Fruit fly (Drosophila melanogaster) whole organism, embryonic: ENCODE measurements around the gene CG15196.
A peak's percentile ranks its signal among the peaks of the same experiment; 100 is the strongest.

ENCODE experiments used
- Adf1 ChIP-seq: fragments of 200-800 bp; sonication (Bioruptor generic); IDR thresholded peaks from 2 replicates; pipeline ENCODE4 v1.3.6; 2022; ENCODE audit warnings: missing biosample characterization, missing genetic modification characterization
- Aef1 ChIP-seq: fragments of 200-800 bp; sonication (Bioruptor generic); IDR thresholded peaks from 3 replicates; pipeline ENCODE4 v1.3.6; 2022; ENCODE audit warnings: missing biosample characterization, missing genetic modification characterization
- CG10147 ChIP-seq: fragments of 200-800 bp; sonication (Bioruptor generic); optimal IDR thresholded peaks from 2 replicates; lab custom pipeline; 2019; ENCODE audit warnings: missing biosample characterization, mild to moderate bottlenecking, missing genetic modification characterization, moderate library complexity
- CG10431 ChIP-seq: fragments of 200-800 bp; sonication (Bioruptor generic); optimal IDR thresholded peaks from 3 replicates; lab custom pipeline; 2018; ENCODE audit warnings: missing biosample characterization, mild to moderate bottlenecking, missing genetic modification characterization
- CG10543 ChIP-seq: fragments of 200-800 bp; sonication (Bioruptor generic); optimal IDR thresholded peaks from 3 replicates; lab custom pipeline; 2017; ENCODE audit warnings: missing biosample characterization, mild to moderate bottlenecking, missing genetic modification characterization, moderate library complexity
- CG12104 ChIP-seq: fragments of 200-800 bp; sonication (Bioruptor generic); optimal IDR thresholded peaks from 3 replicates; lab custom pipeline; 2016; ENCODE audit warnings: missing biosample characterization, missing genetic modification characterization
- CG13123 ChIP-seq: fragments of 200-800 bp; sonication (Bioruptor generic); optimal IDR thresholded peaks from 2 replicates; lab custom pipeline; 2016; ENCODE audit warnings: missing biosample characterization, missing genetic modification characterization
- CG13624 ChIP-seq: fragments of 200-800 bp; sonication (Bioruptor generic); optimal IDR thresholded peaks from 2 replicates; lab custom pipeline; 2016; ENCODE audit warnings: missing biosample characterization, missing genetic modification characterization
- CG14710 ChIP-seq: fragments of 200-800 bp; sonication (Bioruptor generic); optimal IDR thresholded peaks from 3 replicates; lab custom pipeline; 2019; ENCODE audit warnings: missing biosample characterization, mild to moderate bottlenecking, missing genetic modification characterization, moderate library complexity
- CG15696 ChIP-seq: fragments of 200-800 bp; sonication (Bioruptor generic); optimal IDR thresholded peaks from 2 replicates; lab custom pipeline; 2019; ENCODE audit warnings: missing biosample characterization, mild to moderate bottlenecking, missing genetic modification characterization, moderate library complexity
- CG18599 ChIP-seq: fragments of 200-800 bp; sonication (Bioruptor generic); optimal IDR thresholded peaks from 3 replicates; lab custom pipeline; 2017; ENCODE audit warnings: missing biosample characterization, missing genetic modification characterization, mild to moderate bottlenecking, moderate library complexity, missing genetic modification reagents
- CG2120 ChIP-seq: fragments of 200-800 bp; sonication (Bioruptor generic); optimal IDR thresholded peaks from 3 replicates; lab custom pipeline; 2016; ENCODE audit warnings: missing biosample characterization, missing genetic modification characterization
- CG2678 ChIP-seq: fragments of 200-800 bp; sonication (Bioruptor generic); optimal IDR thresholded peaks from 3 replicates; lab custom pipeline; 2019; ENCODE audit warnings: missing biosample characterization, mild to moderate bottlenecking, missing genetic modification characterization, moderate library complexity
- CG2712 ChIP-seq: fragments of 200-800 bp; optimal IDR thresholded peaks from 3 replicates; lab custom pipeline; 2019; ENCODE audit warnings: missing biosample characterization, mild to moderate bottlenecking, missing genetic modification characterization, moderate library complexity
- CG32767 ChIP-seq: fragments of 200-800 bp; sonication (Bioruptor generic); IDR thresholded peaks from 2 replicates; pipeline ENCODE4 v1.3.6; 2022; ENCODE audit warnings: missing biosample characterization, missing genetic modification characterization
- CG3407 ChIP-seq: fragments of 200-800 bp; sonication (Bioruptor generic); optimal IDR thresholded peaks from 2 replicates; lab custom pipeline; 2018; ENCODE audit warnings: missing biosample characterization, mild to moderate bottlenecking, missing genetic modification characterization
- CG6689 ChIP-seq: fragments of 200-800 bp; sonication (Bioruptor generic); IDR thresholded peaks from 2 replicates; pipeline ENCODE4 v1.3.6; 2022; ENCODE audit warnings: missing biosample characterization, missing genetic modification characterization
- CG7928 ChIP-seq: fragments of 200-800 bp; sonication (Bioruptor generic); optimal IDR thresholded peaks from 2 replicates; lab custom pipeline; 2017; ENCODE audit warnings: missing biosample characterization, mild to moderate bottlenecking, missing genetic modification characterization
- D ChIP-seq, 2 experiments: fragments of 200-800 bp in 1 of 2; fragments of >200 bp in 1 of 2; sonication (Bioruptor generic) in 1 of 2; optimal IDR thresholded peaks; 2 replicates in 1 of 2; 3 replicates in 1 of 2; lab custom pipeline; 2017; ENCODE audit warnings: mild to moderate bottlenecking in 1 of 2, missing biosample characterization in 1 of 2, missing genetic modification characterization in 1 of 2, missing genetic modification reagents in 1 of 2
- Fer3 ChIP-seq: fragments of 200-800 bp; sonication (Bioruptor generic); optimal IDR thresholded peaks from 2 replicates; lab custom pipeline; 2018; ENCODE audit warnings: missing biosample characterization, mild to moderate bottlenecking, missing genetic modification characterization, moderate library complexity
- HHEX ChIP-seq: fragments of 200-800 bp; sonication (Bioruptor generic); optimal IDR thresholded peaks from 3 replicates; lab custom pipeline; 2017; ENCODE audit warnings: missing biosample characterization, mild to moderate bottlenecking, missing genetic modification characterization, missing genetic modification reagents
- HLHmδ ChIP-seq: fragments of 200-800 bp; sonication (Bioruptor generic); optimal IDR thresholded peaks from 2 replicates; lab custom pipeline; 2018; ENCODE audit warnings: missing biosample characterization, mild to moderate bottlenecking, missing genetic modification characterization, moderate library complexity
- Hand ChIP-seq: fragments of 200-800 bp; sonication (Bioruptor generic); optimal IDR thresholded peaks from 2 replicates; lab custom pipeline; 2017; ENCODE audit warnings: mild to moderate bottlenecking, missing biosample characterization, missing genetic modification reagents, missing genetic modification characterization
- Hmr ChIP-seq: fragments of 200-800 bp; sonication (Bioruptor generic); optimal IDR thresholded peaks from 3 replicates; lab custom pipeline; 2017; ENCODE audit warnings: mild to moderate bottlenecking, missing biosample characterization, missing genetic modification reagents, missing genetic modification characterization
- Sox100B ChIP-seq: fragments of 200-800 bp; sonication (Bioruptor generic); optimal IDR thresholded peaks from 3 replicates; lab custom pipeline; 2018; ENCODE audit warnings: missing biosample characterization, mild to moderate bottlenecking, missing genetic modification characterization
- Tbp ChIP-seq: fragments of >200 bp; optimal IDR thresholded peaks from 2 replicates; lab custom pipeline; 2018; ENCODE audit warnings: missing biosample characterization, missing genetic modification characterization
- Vsx1 ChIP-seq: fragments of 200-800 bp; sonication (Bioruptor generic); optimal IDR thresholded peaks from 2 replicates; lab custom pipeline; 2017; ENCODE audit warnings: missing biosample characterization, mild to moderate bottlenecking, missing genetic modification characterization, missing genetic modification reagents
- abd-A ChIP-seq: fragments of 200-800 bp; sonication (Bioruptor generic); optimal IDR thresholded peaks from 3 replicates; lab custom pipeline; 2019; ENCODE audit warnings: missing biosample characterization, mild to moderate bottlenecking, missing genetic modification characterization, moderate library complexity
- bcd ChIP-seq: fragments of 200-800 bp; sonication (Bioruptor generic); optimal IDR thresholded peaks from 2 replicates; lab custom pipeline; 2017; ENCODE audit warnings: missing biosample characterization, mild to moderate bottlenecking, missing genetic modification characterization
- bsh ChIP-seq, 2 experiments: fragments of 200-800 bp; sonication (Bioruptor generic); optimal IDR thresholded peaks; 2 replicates each; lab custom pipeline; 2017 to 2018; ENCODE audit warnings: mild to moderate bottlenecking in 2 of 2, missing biosample characterization in 2 of 2, missing genetic modification characterization in 2 of 2, moderate library complexity in 1 of 2
- cg ChIP-seq: fragments of 200-800 bp; sonication (Bioruptor generic); optimal IDR thresholded peaks from 3 replicates; lab custom pipeline; 2019; ENCODE audit warnings: missing biosample characterization, mild to moderate bottlenecking, missing genetic modification characterization, moderate library complexity
- chinmo ChIP-seq: fragments of 200-800 bp; sonication (Bioruptor generic); IDR thresholded peaks from 4 replicates; pipeline ENCODE4 v1.3.6; 2022; ENCODE audit warnings: missing biosample characterization, missing genetic modification characterization; ENCODE audit not compliant: partially characterized antibody
- crp ChIP-seq, 2 experiments: fragments of 200-800 bp; sonication (Bioruptor generic); optimal IDR thresholded peaks; 2 replicates in 1 of 2; 3 replicates in 1 of 2; lab custom pipeline; 2017; ENCODE audit warnings: missing biosample characterization in 2 of 2, missing genetic modification characterization in 2 of 2, mild to moderate bottlenecking in 1 of 2, moderate library complexity in 1 of 2
- dan ChIP-seq: fragments of 200-800 bp; sonication (Bioruptor generic); IDR thresholded peaks from 2 replicates; pipeline ENCODE4 v1.3.6; 2022; ENCODE audit warnings: missing biosample characterization, missing genetic modification characterization
- dpn ChIP-seq, 2 experiments: fragments of 200-800 bp; sonication (Bioruptor generic); optimal IDR thresholded peaks; 3 replicates each; lab custom pipeline; 2016; ENCODE audit warnings: missing biosample characterization in 2 of 2, missing genetic modification characterization in 2 of 2
- en ChIP-seq: fragments of 200-800 bp; sonication (Bioruptor generic); optimal IDR thresholded peaks from 2 replicates; lab custom pipeline; 2016; ENCODE audit warnings: missing biosample characterization, missing genetic modification characterization
- ftz-f1 ChIP-seq: fragments of 200-800 bp; sonication (Bioruptor generic); optimal IDR thresholded peaks from 2 replicates; lab custom pipeline; 2016; ENCODE audit warnings: missing biosample characterization, missing genetic modification characterization
- gem ChIP-seq: fragments of 200-800 bp; sonication (Bioruptor generic); optimal IDR thresholded peaks from 2 replicates; lab custom pipeline; 2019; ENCODE audit warnings: missing biosample characterization, mild to moderate bottlenecking, missing genetic modification characterization, moderate library complexity
- lov ChIP-seq, 2 experiments: fragments of 200-800 bp in 1 of 2; fragments of >200 bp in 1 of 2; sonication (Bioruptor generic) in 1 of 2; IDR thresholded peaks in 1 of 2; optimal IDR thresholded peaks in 1 of 2; 2 replicates in 1 of 2; 3 replicates in 1 of 2; pipeline versions ENCODE4 v1.3.6 to Lab custom; 2017 to 2022; ENCODE audit warnings: missing biosample characterization in 1 of 2, missing genetic modification characterization in 1 of 2
- nau ChIP-seq: fragments of 200-800 bp; sonication (Bioruptor generic); optimal IDR thresholded peaks from 3 replicates; lab custom pipeline; 2017; ENCODE audit warnings: missing biosample characterization, mild to moderate bottlenecking, missing genetic modification characterization, missing genetic modification reagents
- oc ChIP-seq: fragments of 200-800 bp; sonication (Bioruptor generic); optimal IDR thresholded peaks from 2 replicates; lab custom pipeline; 2018; ENCODE audit warnings: missing biosample characterization, mild to moderate bottlenecking, missing genetic modification characterization, moderate library complexity
- otp ChIP-seq: fragments of 200-800 bp; sonication (Bioruptor generic); IDR thresholded peaks from 3 replicates; pipeline ENCODE4, ENCODE4 v1.3.6; 2022; ENCODE audit warnings: missing biosample characterization, missing genetic modification characterization
- schlank ChIP-seq: fragments of 200-800 bp; sonication (Bioruptor generic); optimal IDR thresholded peaks from 2 replicates; lab custom pipeline; 2018; ENCODE audit warnings: missing biosample characterization, mild to moderate bottlenecking, missing genetic modification characterization
- sna ChIP-seq: fragments of 200-800 bp; sonication (Bioruptor generic); IDR thresholded peaks from 2 replicates; pipeline ENCODE4 v1.3.6; 2022; ENCODE audit warnings: missing biosample characterization, missing genetic modification characterization; ENCODE audit not compliant: partially characterized antibody
- tap ChIP-seq: fragments of 200-800 bp; optimal IDR thresholded peaks from 3 replicates; lab custom pipeline; 2019; ENCODE audit warnings: missing biosample characterization, mild to moderate bottlenecking, missing genetic modification characterization, moderate library complexity
- toy ChIP-seq: fragments of 200-800 bp; sonication (Bioruptor generic); IDR thresholded peaks from 2 replicates; pipeline ENCODE4 v1.3.6; 2022; ENCODE audit warnings: missing biosample characterization, missing genetic modification characterization
- twi ChIP-seq: fragments of 200-800 bp; optimal IDR thresholded peaks from 2 replicates; lab custom pipeline; 2019; ENCODE audit warnings: missing biosample characterization, mild to moderate bottlenecking, missing genetic modification characterization, moderate library complexity

CG15196 gene

DNA sequence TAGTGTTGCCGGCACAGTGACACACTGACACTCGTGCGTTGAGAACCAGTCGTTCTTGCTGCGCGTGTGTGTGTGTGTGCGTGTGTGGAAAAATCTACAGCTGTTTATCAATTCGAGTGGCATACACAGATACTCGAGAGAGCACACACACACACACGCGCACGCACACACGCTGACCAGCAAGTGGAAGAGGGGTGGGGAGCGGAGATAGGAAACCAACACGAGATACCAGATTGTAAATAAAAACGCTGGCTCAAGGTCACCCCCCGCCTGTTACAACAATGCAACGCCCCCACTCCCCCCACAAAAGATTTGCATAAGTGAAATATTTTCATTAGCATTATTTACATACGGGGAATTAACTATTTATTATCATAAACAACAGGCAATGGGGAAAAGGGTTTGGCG is 17.5 kb downstream of the CG15196 start (continued):
- TF ChIP-seq Hand (GFP tag; lab: Kevin White, UChicago) = no peak
- TF ChIP-seq tap (tag; lab: Kevin White, UChicago) = peak; percentile 3
- TF ChIP-seq CG12104 (GFP tag; lab: Kevin White, UChicago) = peak; percentile 6
- peak; percentile 20 for TF ChIP-seq twi (tag; lab: Kevin White, UChicago)
- TF ChIP-seq Adf1 (GFP tag; lab: Robert Waterston, UW) = peak; percentile 31; the same call in 1 of the 2 replicates
- TF ChIP-seq CG2678 = peak; percentile 62
- TF ChIP-seq oc (tag; lab: Kevin White, UChicago) = peak; percentile 18
- TF ChIP-seq lov (optimal IDR thresholded peaks at IDR 0.05; lab: Kevin White, UChicago) = no peak
- TF ChIP-seq lov (GFP tag; IDR thresholded peaks at IDR 0.05; lab: Robert Waterston, UW) = no peak
- TF ChIP-seq sna = 0 out of 2 replicates have a peak, but pooled peaks have one; percentile 21
- TF ChIP-seq bcd (GFP tag; lab: Kevin White, UChicago) = peak; percentile 25
- TF ChIP-seq abd-A (tag; lab: Kevin White, UChicago) = no peak
- peak; percentile 58 for TF ChIP-seq Hmr (GFP tag; lab: Kevin White, UChicago)
- no peak for TF ChIP-seq CG2712 (tag; lab: Kevin White, UChicago)
- peak; percentile 16 for TF ChIP-seq schlank (tag; lab: Kevin White, UChicago)
- TF ChIP-seq D (optimal IDR thresholded peaks at IDR 0.05; lab: Kevin White, UChicago) = no peak
- TF ChIP-seq D (GFP tag; optimal IDR thresholded peaks at IDR 0.05; lab: Kevin White, UChicago) = peak; percentile 28
- TF ChIP-seq CG3407 = peak; percentile 41
- no peak for TF ChIP-seq Tbp (GFP tag; lab: Kevin White, UChicago)
- TF ChIP-seq CG13123 (GFP tag; lab: Kevin White, UChicago) = peak; percentile 12
- no peak for TF ChIP-seq CG7928 (GFP tag; lab: Kevin White, UChicago)
- no peak for TF ChIP-seq dan (GFP tag; lab: Robert Waterston, UW)
- TF ChIP-seq ftz-f1 (GFP tag; lab: Kevin White, UChicago) = peak; percentile 92
- peak; percentile 66 for TF ChIP-seq nau (GFP tag; lab: Kevin White, UChicago)
- TF ChIP-seq CG2120 (GFP tag; lab: Kevin White, UChicago) = no peak
- TF ChIP-seq gem = peak; percentile 32
- peak in 1 of 2 experiments; percentile 63 for TF ChIP-seq bsh (GFP tag; optimal IDR thresholded peaks at IDR 0.05; lab: Kevin White, UChicago)
- TF ChIP-seq dpn (GFP tag; optimal IDR thresholded peaks at IDR 0.05; lab: Kevin White, UChicago) = peak in 1 of 2 experiments; percentile 5
- no peak for TF ChIP-seq HLHmδ (GFP tag; lab: Kevin White, UChicago)
- TF ChIP-seq toy = no peak
- peak; percentile 66 for TF ChIP-seq HHEX
- TF ChIP-seq Aef1 (GFP tag; lab: Robert Waterston, UW) = 0 out of 3 replicates have a peak, but pooled peaks have one; percentile 13
- no peak for TF ChIP-seq CG6689 (GFP tag; lab: Robert Waterston, UW)
- TF ChIP-seq CG13624 (GFP tag; lab: Kevin White, UChicago) = peak; percentile 9
- peak; percentile 89 for TF ChIP-seq cg (GFP tag; lab: Kevin White, UChicago)
- 0 out of 3 replicates have a peak, but pooled peaks have one; percentile 24 for TF ChIP-seq otp (GFP tag; lab: Robert Waterston, UW)
- TF ChIP-seq Sox100B (GFP tag; lab: Kevin White, UChicago) = peak; percentile 47
- peak; percentile 53 for TF ChIP-seq Vsx1 (GFP tag; lab: Kevin White, UChicago)
- TF ChIP-seq crp (GFP tag; optimal IDR thresholded peaks at IDR 0.05; lab: Kevin White, UChicago) = peak in 1 of 2 experiments; percentile 53
- TF ChIP-seq Fer3 (tag; lab: Kevin White, UChicago) = peak; percentile 41
- TF ChIP-seq CG15696 = peak; percentile 20
- peak; percentile 94 for TF ChIP-seq chinmo (GFP tag; lab: Robert Waterston, UW)
- peak; percentile 29 for TF ChIP-seq CG10147 (GFP tag; lab: Kevin White, UChicago)
- TF ChIP-seq CG14710 = peak; percentile 14
- TF ChIP-seq CG10543 (GFP tag; lab: Kevin White, UChicago) = peak; percentile 81
- peak; percentile 72 for TF ChIP-seq CG18599
- 0 out of 2 replicates have a peak, but pooled peaks have one; percentile 16 for TF ChIP-seq CG32767
- peak; percentile 11 for TF ChIP-seq CG10431 (GFP tag; lab: Kevin White, UChicago)
- TF ChIP-seq en (GFP tag; lab: Kevin White, UChicago) = no peak
